Worm (Caenorhabditis elegans): Measurements from ENCODE around the gene Y39A3A.4.

Gene Y39A3A.4

DNA sequence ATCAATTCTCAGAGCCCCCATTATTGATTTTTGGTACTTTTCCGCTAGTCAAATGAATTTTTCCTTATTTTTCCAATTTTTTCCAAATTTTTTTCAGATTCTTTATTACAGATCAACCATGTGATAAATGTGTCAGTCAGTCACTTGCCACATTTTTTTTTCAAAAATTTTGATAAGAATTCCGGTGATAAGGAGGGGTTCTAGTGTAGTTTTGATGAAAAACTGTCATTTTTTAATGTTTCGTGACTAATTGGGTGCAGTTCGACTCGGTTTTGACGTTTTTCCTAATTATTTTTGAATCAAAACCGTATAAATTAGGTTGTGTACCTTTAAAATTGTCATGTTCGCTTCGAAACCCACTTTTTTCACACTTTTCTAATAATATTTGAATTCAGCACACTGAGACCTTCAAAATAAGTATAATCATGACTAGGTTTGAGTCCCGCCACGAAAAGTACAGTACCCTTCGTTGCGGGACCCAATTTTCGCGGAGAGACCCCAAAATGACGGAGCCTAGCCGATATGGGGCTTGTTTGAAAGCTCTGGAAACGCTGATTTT lies 23.5 kb upstream of the Y39A3A.4 start (continued):
- TF ChIP-seq nhr-25 (tag; optimal IDR thresholded peaks at IDR 0.05; ENCODE audit: borderline replicate concordance, insufficient read depth) (no peak), lin-38 (GFP tag; IDR thresholded peaks at IDR 0.05) (no peak), lin-1 (GFP tag; IDR thresholded peaks at IDR 0.05) (no peak), nhr-111 (GFP tag; optimal IDR thresholded peaks at IDR 0.05) (no peak), hlh-11 (tag; optimal IDR thresholded peaks at IDR 0.05) (peak; percentile 78), daf-16 (GFP tag; optimal IDR thresholded peaks at IDR 0.05) (no peak), daf-16 (tag; optimal IDR thresholded peaks at IDR 0.05) (peak; percentile 50), T20F7.1 (GFP tag; optimal IDR thresholded peaks at IDR 0.05) (peak; percentile 51), mxl-3 (GFP tag; optimal IDR thresholded peaks at IDR 0.05) (no peak), madf-5 (GFP tag; IDR thresholded peaks at IDR 0.05) (no peak), tra-1 (GFP tag; IDR thresholded peaks at IDR 0.05) (0 out of 2 replicates have a peak, but pooled peaks have one; percentile 27), F10B5.3 (tag; optimal IDR thresholded peaks at IDR 0.05) (no peak), tag-97 (GFP tag; IDR thresholded peaks at IDR 0.05) (no peak), jun-1 (tag; optimal IDR thresholded peaks at IDR 0.05) (no peak), daf-8 (GFP tag; IDR thresholded peaks at IDR 0.05) (no peak), snpc-4 (tag; optimal IDR thresholded peaks at IDR 0.05) (no peak), nhr-10 (tag; optimal IDR thresholded peaks at IDR 0.05) (no peak), ZK337.2 (GFP tag; IDR thresholded peaks at IDR 0.05) (no peak), set-16 (GFP tag; IDR thresholded peaks at IDR 0.05) (no peak), unc-39 (tag; optimal IDR thresholded peaks at IDR 0.05) (no peak), ztf-7 (tag; optimal IDR thresholded peaks at IDR 0.05) (no peak), skn-1 (tag; optimal IDR thresholded peaks at IDR 0.05) (no peak), D1046.2 (GFP tag; IDR thresholded peaks at IDR 0.05) (no peak), hmg-1.1 (GFP tag; IDR thresholded peaks at IDR 0.05) (no peak), F44E2.7 (GFP tag; IDR thresholded peaks at IDR 0.05) (no peak), nhr-77 (tag; optimal IDR thresholded peaks at IDR 0.05) (peak; percentile 75), duxl-1 (tag; optimal IDR thresholded peaks at IDR 0.05; ENCODE audit: poor library complexity) (no peak), hlh-30 (tag; optimal IDR thresholded peaks at IDR 0.05; ENCODE audit: insufficient read depth) (peak; percentile 53), ctbp-1 (GFP tag; IDR thresholded peaks at IDR 0.05) (no peak), dpl-1 (GFP tag; optimal IDR thresholded peaks at IDR 0.05) (no peak), zag-1 (tag; optimal IDR thresholded peaks at IDR 0.05) (no peak), Y5F2A.4 (GFP tag; optimal IDR thresholded peaks at IDR 0.05) (no peak), ceh-44 (GFP tag; IDR thresholded peaks at IDR 0.05) (no peak), lim-7 (GFP tag; IDR thresholded peaks at IDR 0.05) (no peak), daf-19 (GFP tag; conservative IDR thresholded peaks at IDR 0.05) (no peak), lin-13 (GFP tag; optimal IDR thresholded peaks at IDR 0.05) (peak; percentile 19), aly-2 (tag; optimal IDR thresholded peaks at IDR 0.05) (no peak), Y48G9A.11 (GFP tag; IDR thresholded peaks at IDR 0.05) (no peak), nhr-6 (tag; optimal IDR thresholded peaks at IDR 0.05) (no peak), madf-9 (GFP tag; conservative IDR thresholded peaks at IDR 0.05) (0 out of 2 replicates have a peak, but pooled peaks have one; percentile 12), unc-130 (GFP tag; optimal IDR thresholded peaks at IDR 0.05) (no peak), mdt-29 (GFP tag; IDR thresholded peaks at IDR 0.05) (no peak), ceh-20 (GFP tag; IDR thresholded peaks at IDR 0.05) (no peak), spr-3 (GFP tag; optimal IDR thresholded peaks at IDR 0.05) (no peak), lin-39 (tag; optimal IDR thresholded peaks at IDR 0.05) (no peak), unc-62 (GFP tag; optimal IDR thresholded peaks at IDR 0.05 in 1 of 2) (peak; percentile 16 to 97), unc-62 (tag; optimal IDR thresholded peaks at IDR 0.05) (no peak), ZK546.5 (tag; optimal IDR thresholded peaks at IDR 0.05) (no peak), F49E8.2 (tag; optimal IDR thresholded peaks at IDR 0.05; ENCODE audit: borderline replicate concordance) (no peak), saeg-2 (GFP tag; IDR thresholded peaks at IDR 0.05) (no peak), vab-7 (GFP tag; IDR thresholded peaks at IDR 0.05) (no peak), mes-2 (tag; optimal IDR thresholded peaks at IDR 0.05; ENCODE audit: poor library complexity, severe bottlenecking) (no peak)

Data from whole organism, L4 larva.